Fruit fly (Drosophila melanogaster) whole organism, embryonic: ENCODE results near the gene BHD.

Source experiments
- CG14014 ChIP-seq: fragments of 200-800 bp; sonication (Bioruptor generic); IDR thresholded peaks from 2 replicates; pipeline ENCODE4 v1.3.6; 2022; ENCODE audit warnings: missing biosample characterization, missing genetic modification characterization
- CG2202 ChIP-seq: fragments of 200-800 bp; sonication (Bioruptor generic); optimal IDR thresholded peaks from 2 replicates; lab custom pipeline; 2018; ENCODE audit warnings: missing biosample characterization, mild to moderate bottlenecking, missing genetic modification characterization
- CG7357 ChIP-seq: fragments of 200-800 bp; sonication (Bioruptor generic); IDR thresholded peaks from 3 replicates; pipeline ENCODE4 v1.3.6; 2022; ENCODE audit warnings: missing biosample characterization, missing genetic modification characterization
- Ets97D ChIP-seq: fragments of 200-800 bp; sonication (Bioruptor generic); optimal IDR thresholded peaks from 3 replicates; lab custom pipeline; 2016; ENCODE audit warnings: missing biosample characterization, missing genetic modification characterization
- Hey ChIP-seq: fragments of 200-800 bp; sonication (Bioruptor generic); optimal IDR thresholded peaks from 3 replicates; lab custom pipeline; 2018; ENCODE audit warnings: missing biosample characterization, mild to moderate bottlenecking, missing genetic modification characterization
- Nf-YB ChIP-seq: fragments of 200-800 bp; sonication (Bioruptor generic); optimal IDR thresholded peaks from 3 replicates; lab custom pipeline; 2019; ENCODE audit warnings: missing biosample characterization, mild to moderate bottlenecking, missing genetic modification characterization, moderate library complexity
- NfI ChIP-seq: fragments of 200-800 bp; sonication (Bioruptor generic); optimal IDR thresholded peaks from 3 replicates; lab custom pipeline; 2018; ENCODE audit warnings: missing biosample characterization, mild to moderate bottlenecking, missing genetic modification characterization, moderate library complexity
- caup ChIP-seq: fragments of 200-800 bp; sonication (Bioruptor generic); optimal IDR thresholded peaks from 3 replicates; lab custom pipeline; 2017; ENCODE audit warnings: missing biosample characterization, mild to moderate bottlenecking, missing genetic modification characterization, moderate library complexity; ENCODE audit not compliant: severe bottlenecking
- dpn ChIP-seq, 2 experiments: fragments of 200-800 bp; sonication (Bioruptor generic); optimal IDR thresholded peaks; 3 replicates each; lab custom pipeline; 2016; ENCODE audit warnings: missing biosample characterization in 2 of 2, missing genetic modification characterization in 2 of 2
- lmd ChIP-seq: fragments of 200-800 bp; sonication (Bioruptor generic); IDR thresholded peaks from 2 replicates; pipeline ENCODE4 v1.3.6; 2022; ENCODE audit warnings: missing biosample characterization, missing genetic modification characterization
- shn ChIP-seq: fragments of 200-800 bp; sonication (Bioruptor generic); optimal IDR thresholded peaks from 3 replicates; lab custom pipeline; 2016; ENCODE audit warnings: missing biosample characterization, missing genetic modification characterization
- sim ChIP-seq: fragments of 200-800 bp; sonication (Bioruptor generic); IDR thresholded peaks from 2 replicates; pipeline ENCODE4 v1.3.6; 2022; ENCODE audit warnings: missing biosample characterization, missing genetic modification characterization
- sima ChIP-seq: fragments of 200-800 bp; sonication (Bioruptor generic); optimal IDR thresholded peaks from 2 replicates; lab custom pipeline; 2016; ENCODE audit warnings: missing biosample characterization, missing genetic modification characterization
- trh ChIP-seq: fragments of 200-800 bp; sonication (Bioruptor generic); optimal IDR thresholded peaks from 2 replicates; lab custom pipeline; 2016; ENCODE audit warnings: missing biosample characterization, missing genetic modification characterization

- TF ChIP-seq dpn (GFP tag; optimal IDR thresholded peaks at IDR 0.05; lab: Kevin White, UChicago) (no peak), CG7357 (GFP tag; lab: Robert Waterston, UW) (no peak), sim (GFP tag; lab: Robert Waterston, UW) (no peak), sima (GFP tag; lab: Kevin White, UChicago) (no peak), Ets97D (GFP tag; lab: Kevin White, UChicago) (no peak), Nf-YB (GFP tag; lab: Kevin White, UChicago) (no peak), Hey (tag; lab: Kevin White, UChicago) (no peak), shn (GFP tag; lab: Kevin White, UChicago) (no peak), lmd (GFP tag; lab: Robert Waterston, UW) (no peak), caup (GFP tag; lab: Kevin White, UChicago) (no peak), CG2202 (tag; lab: Kevin White, UChicago) (no peak), trh (no peak), CG14014 (GFP tag; lab: Robert Waterston, UW) (no peak), NfI (no peak)
Measured at dm6 chr3L:7234212-7234611, 4.1 kb upstream of the BHD start, which contains the start of gene CG14826.
